Worm (Caenorhabditis elegans) whole organism, L1 larva: ENCODE measurements around the gene Y22D7AL.9.

Experiments
- C16A3.4 ChIP-seq: fragments of 150-350 bp; optimal IDR thresholded peaks from 2 replicates; lab custom pipeline; 2014; ENCODE audit warnings: missing biosample characterization, missing genetic modification characterization
- Y116A8C.19 ChIP-seq: sonication (generic microtip); optimal IDR thresholded peaks from 2 replicates; lab custom pipeline; 2016; ENCODE audit warnings: missing compliant biosample characterization, missing genetic modification characterization, borderline replicate concordance
- alr-1 ChIP-seq: fragments of 200-800 bp; sonication (Bioruptor generic); optimal IDR thresholded peaks from 2 replicates; lab custom pipeline; 2018; ENCODE audit warnings: borderline replicate concordance, mild to moderate bottlenecking, missing genetic modification characterization, missing compliant biosample characterization
- ama-1 ChIP-seq: fragments of 150-350 bp; optimal IDR thresholded peaks from 2 replicates; lab custom pipeline; 2014
- ceh-63 ChIP-seq: fragments of 200-800 bp; sonication (Bioruptor generic); optimal IDR thresholded peaks from 2 replicates; lab custom pipeline; 2018; ENCODE audit warnings: mild to moderate bottlenecking, missing genetic modification characterization, missing compliant biosample characterization
- ces-1 ChIP-seq: fragments of 150-350 bp; optimal IDR thresholded peaks from 2 replicates; lab custom pipeline; 2014; ENCODE audit warnings: missing biosample characterization, missing genetic modification reagents, missing genetic modification characterization
- efl-1 ChIP-seq, 4 experiments: fragments of 150-350 bp; optimal IDR thresholded peaks in 3 of 4; peaks in 1 of 4; 1 replicate in 1 of 4; 2 replicates in 3 of 4; lab custom pipeline; 2014; ENCODE audit warnings: missing biosample characterization in 2 of 4, missing genetic modification characterization in 2 of 4, missing genetic modification reagents in 2 of 4
- efl-3 ChIP-seq: fragments of 200-800 bp; sonication (Bioruptor generic); optimal IDR thresholded peaks from 2 replicates; lab custom pipeline; 2018; ENCODE audit warnings: mild to moderate bottlenecking, missing genetic modification characterization, missing compliant biosample characterization
- egl-13 ChIP-seq: sonication (generic microtip); optimal IDR thresholded peaks from 2 replicates; lab custom pipeline; 2016; ENCODE audit warnings: missing genotype, missing genetic modification reagents, missing genetic modification characterization, missing compliant biosample characterization
- elt-3 ChIP-seq, 6 experiments: fragments of 150-350 bp in 1 of 6; sonication (generic microtip); optimal IDR thresholded peaks; 2 replicates each; lab custom pipeline; 2017 to 2018; ENCODE audit warnings: missing biosample characterization in 6 of 6, missing genetic modification characterization in 6 of 6, inconsistent platforms in 1 of 6
- ets-5 ChIP-seq: fragments of 200-800 bp; sonication (Bioruptor generic); IDR thresholded peaks from 2 replicates; pipeline ENCODE4 v1.3.6; 2022; ENCODE audit warnings: missing genetic modification characterization, missing compliant biosample characterization
- fos-1 ChIP-seq: fragments of 150-350 bp; optimal IDR thresholded peaks from 2 replicates; lab custom pipeline; 2014; ENCODE audit warnings: missing biosample characterization, missing genetic modification characterization
- hlh-17 ChIP-seq: fragments of 200-800 bp; sonication (Bioruptor generic); optimal IDR thresholded peaks from 2 replicates; lab custom pipeline; 2018; ENCODE audit warnings: missing genetic modification characterization, mild to moderate bottlenecking, missing compliant biosample characterization, moderate library complexity, borderline replicate concordance
- irx-1 ChIP-seq: sonication (generic microtip); optimal IDR thresholded peaks from 2 replicates; lab custom pipeline; 2016; ENCODE audit warnings: missing genetic modification characterization, missing compliant biosample characterization
- lin-14 ChIP-seq: fragments of 200-800 bp; sonication (Bioruptor generic); optimal IDR thresholded peaks from 2 replicates; lab custom pipeline; 2018; ENCODE audit warnings: mild to moderate bottlenecking, missing genetic modification characterization, moderate library complexity, missing compliant biosample characterization
- lin-15B ChIP-seq: fragments of 150-350 bp; sonication (generic microtip); optimal IDR thresholded peaks from 3 replicates; lab custom pipeline; 2014; ENCODE audit warnings: missing biosample characterization, missing genetic modification characterization
- mab-9 ChIP-seq: fragments of 200-800 bp; sonication (Bioruptor generic); IDR thresholded peaks from 2 replicates; pipeline ENCODE4 v1.3.6; 2022; ENCODE audit warnings: missing genetic modification reagents, missing genetic modification characterization, missing compliant biosample characterization
- mdl-1 ChIP-seq, 2 experiments: fragments of 150-350 bp; optimal IDR thresholded peaks; 2 replicates each; lab custom pipeline; 2014 to 2017; ENCODE audit warnings: missing biosample characterization in 2 of 2, missing genetic modification characterization in 2 of 2, inconsistent platforms in 1 of 2
- nhr-11 ChIP-seq: fragments of 150-350 bp; optimal IDR thresholded peaks from 2 replicates; lab custom pipeline; 2014; ENCODE audit warnings: missing biosample characterization, missing genetic modification characterization
- nhr-20 ChIP-seq: sonication (generic microtip); optimal IDR thresholded peaks from 2 replicates; lab custom pipeline; 2016; ENCODE audit warnings: mild to moderate bottlenecking, missing genetic modification characterization, missing compliant biosample characterization
- nhr-71 ChIP-seq: sonication (generic microtip); optimal IDR thresholded peaks from 2 replicates; lab custom pipeline; 2016; ENCODE audit warnings: mild to moderate bottlenecking, missing genetic modification characterization, moderate library complexity, missing compliant biosample characterization
- nhr-77 ChIP-seq: fragments of 150-350 bp; optimal IDR thresholded peaks from 2 replicates; lab custom pipeline; 2014; ENCODE audit warnings: missing biosample characterization, missing genetic modification characterization
- nhr-85 ChIP-seq: sonication (generic microtip); peaks from one replicate; lab custom pipeline; 2016; ENCODE audit warnings: missing genetic modification characterization, inconsistent platforms, missing compliant biosample characterization
- nhr-90 ChIP-seq: sonication (generic microtip); optimal IDR thresholded peaks from 2 replicates; lab custom pipeline; 2016; ENCODE audit warnings: mild to moderate bottlenecking, missing genetic modification characterization, missing compliant biosample characterization; ENCODE audit not compliant: poor library complexity
- pag-3 ChIP-seq: sonication (generic microtip); optimal IDR thresholded peaks from 2 replicates; lab custom pipeline; 2017; ENCODE audit warnings: missing genetic modification characterization, mild to moderate bottlenecking, missing compliant biosample characterization, antibody characterized with exemption, borderline replicate concordance; ENCODE audit not compliant: insufficient read depth
- pax-3 ChIP-seq: fragments of 200-800 bp; sonication (Bioruptor generic); optimal IDR thresholded peaks from 2 replicates; lab custom pipeline; 2018; ENCODE audit warnings: mild to moderate bottlenecking, missing genetic modification characterization, moderate library complexity, missing compliant biosample characterization
- pqm-1 ChIP-seq: sonication (generic microtip); optimal IDR thresholded peaks from 3 replicates; lab custom pipeline; 2017; ENCODE audit warnings: missing biosample characterization, missing genetic modification characterization
- sox-4 ChIP-seq: sonication (generic microtip); optimal IDR thresholded peaks from 2 replicates; lab custom pipeline; 2016; ENCODE audit warnings: missing genetic modification characterization, missing compliant biosample characterization
- sup-37 ChIP-seq: fragments of 200-800 bp; sonication (Bioruptor generic); optimal IDR thresholded peaks from 2 replicates; lab custom pipeline; 2018; ENCODE audit warnings: mild to moderate bottlenecking, missing genetic modification characterization, missing compliant biosample characterization
- unc-30 ChIP-seq: sonication (generic microtip); optimal IDR thresholded peaks from 2 replicates; lab custom pipeline; 2017; ENCODE audit warnings: missing biosample characterization, missing genetic modification characterization
- unc-62 ChIP-seq: fragments of 150-350 bp; optimal IDR thresholded peaks from 2 replicates; lab custom pipeline; 2014; ENCODE audit warnings: missing biosample characterization, missing genetic modification reagents, missing genetic modification characterization
- unc-86 ChIP-seq: sonication (generic microtip); optimal IDR thresholded peaks from 2 replicates; lab custom pipeline; 2016; ENCODE audit warnings: missing genetic modification characterization, missing compliant biosample characterization
- vab-15 ChIP-seq: sonication (generic microtip); optimal IDR thresholded peaks from 2 replicates; lab custom pipeline; 2017; ENCODE audit warnings: missing genotype, mild to moderate bottlenecking, missing genetic modification characterization, missing compliant biosample characterization
- zag-1 ChIP-seq: fragments of 150-350 bp; optimal IDR thresholded peaks from 2 replicates; lab custom pipeline; 2014; ENCODE audit warnings: missing biosample characterization, missing genetic modification characterization
- zip-4 ChIP-seq: fragments of 200-800 bp; sonication (Bioruptor generic); optimal IDR thresholded peaks from 2 replicates; lab custom pipeline; 2018; ENCODE audit warnings: mild to moderate bottlenecking, missing genetic modification characterization, moderate library complexity, missing compliant biosample characterization

Gene Y22D7AL.9

DNA sequence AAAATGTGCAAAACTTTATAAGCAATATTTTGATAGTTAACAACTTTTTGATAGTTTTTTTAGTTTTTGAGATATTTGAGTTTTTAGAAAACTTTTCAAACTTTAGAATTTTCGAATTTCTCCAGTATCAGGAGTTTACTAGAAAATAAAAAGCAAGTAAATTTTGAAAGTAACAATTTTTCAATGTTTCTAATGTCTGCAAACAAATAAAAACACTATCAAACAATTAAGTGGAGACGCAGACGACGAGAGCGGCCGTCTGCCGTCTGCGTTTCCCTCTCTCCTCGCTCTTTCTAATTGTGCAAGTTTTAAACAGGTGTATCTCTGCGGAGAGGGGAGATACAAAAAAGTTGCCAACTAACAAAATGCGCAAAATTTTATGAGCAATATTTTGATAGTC is 39.1 kb upstream of the Y22D7AL.9 start:
- no peak for TF ChIP-seq fos-1 (tag; lab: Kevin White, UChicago)
- TF ChIP-seq efl-1 (optimal IDR thresholded peaks at IDR 0.05; lab: Kevin White, UChicago), result no peak
- peak in 1 of 2 experiments; percentile 52 for TF ChIP-seq efl-1 (GFP tag; optimal IDR thresholded peaks at IDR 0.05 in 1 of 2; lab: Kevin White, UChicago)

- no peak for TF ChIP-seq hlh-17 (GFP tag; lab: Kevin White, UChicago)
- no peak for TF ChIP-seq egl-13 (tag; lab: Kevin White, UChicago)
- no peak for TF ChIP-seq mab-9 (GFP tag; lab: Robert Waterston, UW)
- no peak for TF ChIP-seq sox-4 (tag; lab: Kevin White, UChicago)
- TF ChIP-seq elt-3 (tag; optimal IDR thresholded peaks at IDR 0.05; lab: Kevin White, UChicago), result no peak
- TF ChIP-seq nhr-11, result no peak
- no peak for TF ChIP-seq zip-4 (GFP tag; lab: Kevin White, UChicago)
- no peak for TF ChIP-seq unc-30
- no peak for TF ChIP-seq lin-15B (tag; lab: Kevin White, UChicago)
- no peak for TF ChIP-seq unc-86 (tag; lab: Kevin White, UChicago)
- no peak for TF ChIP-seq ces-1 (GFP tag; lab: Kevin White, UChicago)
- no peak for TF ChIP-seq fos-1 (tag; lab: Kevin White, UChicago)
- TF ChIP-seq unc-62, result no peak
- TF ChIP-seq efl-3 (GFP tag; lab: Kevin White, UChicago), result no peak
- TF ChIP-seq sup-37 (GFP tag; lab: Kevin White, UChicago), result no peak
- no peak for TF ChIP-seq pag-3 (tag; lab: Kevin White, UChicago)
- TF ChIP-seq nhr-20 (tag; lab: Kevin White, UChicago), result no peak
- TF ChIP-seq pqm-1, result no peak
Measured at ce11 chrIII:1652181-1652580, 38.3 kb upstream of the Y22D7AL.9 start, which contains the start of gene Y22D7AL.1. TSS of gene Y22D7AL.1 (plus strand) at chrIII:1652481.

DNA sequence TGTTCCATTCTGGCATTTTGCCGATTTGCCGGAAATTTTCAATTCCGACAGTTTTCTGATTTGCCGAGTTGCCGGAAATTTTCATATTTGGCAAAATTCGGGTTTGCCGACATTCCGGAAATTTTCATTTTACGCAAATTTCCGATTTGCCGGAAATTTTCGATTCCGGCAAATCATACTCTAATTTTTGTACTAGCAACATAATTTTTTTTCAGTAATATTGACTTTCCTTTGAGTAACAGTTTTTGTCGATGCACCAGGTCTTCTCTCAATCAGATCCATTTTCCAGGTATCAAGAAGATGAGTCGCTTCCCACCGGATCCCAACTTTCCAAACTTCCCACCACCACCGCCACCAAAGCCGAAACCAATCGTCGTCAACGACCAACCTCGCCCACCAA is 27.3 kb upstream of the Y22D7AL.9 start, which contains the start of gene Y22D7AL.3:
TSS of gene Y22D7AL.3 (plus strand) at position 301 of the 400 bp plus-strand sequence.
- no peak for TF ChIP-seq efl-1 (optimal IDR thresholded peaks at IDR 0.05; lab: Kevin White, UChicago)
- TF ChIP-seq efl-1 (GFP tag; optimal IDR thresholded peaks at IDR 0.05 in 1 of 2; lab: Kevin White, UChicago), result peak in 1 of 2 experiments; percentile 35
- TF ChIP-seq nhr-85, result peak; percentile 14
- TF ChIP-seq Y116A8C.19 (tag; lab: Kevin White, UChicago), result no peak

DNA sequence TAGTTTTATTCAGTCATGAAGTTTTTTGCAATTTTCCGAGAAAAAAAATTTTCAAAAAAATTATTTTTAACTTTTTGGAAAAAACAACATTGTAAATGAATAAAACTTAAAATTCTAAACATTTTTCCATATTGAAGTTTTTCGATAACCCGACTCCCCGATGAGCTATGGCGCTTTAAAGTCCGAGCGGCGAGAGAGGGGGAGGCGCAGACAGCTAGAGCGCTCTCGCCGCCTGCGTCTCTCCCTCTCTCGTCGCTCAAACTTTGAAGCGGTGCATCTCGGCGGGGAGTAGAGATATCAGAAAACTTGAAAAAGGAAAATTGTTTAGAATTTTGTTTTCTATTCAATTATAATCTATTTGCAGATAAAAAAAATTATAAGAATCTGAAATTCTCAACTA is 24.5 kb upstream of the Y22D7AL.9 start:
- TF ChIP-seq nhr-71 (tag; lab: Kevin White, UChicago) (no peak), efl-3 (GFP tag; lab: Kevin White, UChicago) (no peak), nhr-77 (tag; lab: Kevin White, UChicago) (no peak), zip-4 (GFP tag; lab: Kevin White, UChicago) (no peak), hlh-17 (GFP tag; lab: Kevin White, UChicago) (no peak), ets-5 (GFP tag; lab: Robert Waterston, UW) (no peak), vab-15 (tag; lab: Kevin White, UChicago) (no peak), alr-1 (tag; lab: Kevin White, UChicago) (no peak), nhr-11 (no peak), ama-1 (no peak), zag-1 (tag; lab: Kevin White, UChicago) (no peak), mdl-1 (tag; optimal IDR thresholded peaks at IDR 0.05; lab: Kevin White, UChicago) (no peak), nhr-90 (tag; lab: Kevin White, UChicago) (no peak), C16A3.4 (tag; lab: Kevin White, UChicago) (no peak), pax-3 (tag; lab: Kevin White, UChicago) (no peak)

DNA sequence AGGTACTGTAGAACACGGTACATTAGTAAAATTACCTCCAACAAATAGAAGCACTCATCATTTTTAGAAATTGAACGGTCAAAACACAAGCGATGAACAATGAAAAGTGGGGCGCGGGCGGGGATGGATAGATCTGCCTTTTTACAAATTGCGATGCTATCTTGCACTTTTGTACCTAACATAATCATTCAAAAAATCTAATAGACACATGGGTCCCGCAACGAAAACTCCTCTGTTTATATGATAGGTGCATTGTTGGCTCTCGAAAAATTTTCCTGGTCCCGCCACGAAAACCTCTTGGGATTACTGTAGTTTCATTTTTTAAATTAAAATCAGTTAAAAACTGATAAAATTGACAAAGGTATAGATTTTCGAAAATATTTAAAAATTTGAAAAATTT is 20.4 kb upstream of the Y22D7AL.9 start, which contains the start of gene Y22D7AL.11:
TSS of gene Y22D7AL.11 (minus strand) at position 101 of the 400 bp plus-strand sequence.
- TF ChIP-seq lin-14 (GFP tag; lab: Kevin White, UChicago), result no peak
- no peak for TF ChIP-seq ceh-63
- TF ChIP-seq irx-1 (tag; lab: Kevin White, UChicago), result no peak
